Fruit fly (Drosophila melanogaster): ENCODE results near the gene SsRbeta.

Gene SsRbeta

dm6 chr3L:16145282-16145681, 15.9 kb downstream of the SsRbeta start:
- no peak for TF ChIP-seq usp (GFP tag; optimal IDR thresholded peaks at IDR 0.05)
- TF ChIP-seq CG8478 (optimal IDR thresholded peaks at IDR 0.05): no peak

dm6 chr3L:16145931-16146538, 16.6 kb downstream of the SsRbeta start:
- TF ChIP-seq usp (GFP tag; optimal IDR thresholded peaks at IDR 0.05): no peak
- TF ChIP-seq pan (optimal IDR thresholded peaks at IDR 0.05): no peak
- TF ChIP-seq psq (optimal IDR thresholded peaks at IDR 0.05): no peak
- no peak for TF ChIP-seq CG8478 (optimal IDR thresholded peaks at IDR 0.05)
- no peak for TF ChIP-seq Dll (optimal IDR thresholded peaks at IDR 0.05)
- TF ChIP-seq EcR (GFP tag; optimal IDR thresholded peaks at IDR 0.05): no peak

dm6 chr3L:16146539-16146934, 17.1 kb downstream of the SsRbeta start:
- TF ChIP-seq CG8478 (optimal IDR thresholded peaks at IDR 0.05) (no peak), Dll (optimal IDR thresholded peaks at IDR 0.05) (no peak), psq (optimal IDR thresholded peaks at IDR 0.05) (no peak), EcR (GFP tag; optimal IDR thresholded peaks at IDR 0.05) (no peak), usp (GFP tag; optimal IDR thresholded peaks at IDR 0.05) (no peak), pan (optimal IDR thresholded peaks at IDR 0.05) (no peak)

- no peak for TF ChIP-seq Dll (optimal IDR thresholded peaks at IDR 0.05)
- TF ChIP-seq pan (optimal IDR thresholded peaks at IDR 0.05): no peak
- no peak for TF ChIP-seq usp (GFP tag; optimal IDR thresholded peaks at IDR 0.05)
- TF ChIP-seq psq (optimal IDR thresholded peaks at IDR 0.05): no peak
- TF ChIP-seq CG8478 (optimal IDR thresholded peaks at IDR 0.05): no peak
- TF ChIP-seq EcR (GFP tag; optimal IDR thresholded peaks at IDR 0.05): no peak
Measured at dm6 chr3L:16147325-16147724, 17.9 kb downstream of the SsRbeta start.

- TF ChIP-seq Dll (optimal IDR thresholded peaks at IDR 0.05) (no peak), usp (GFP tag; optimal IDR thresholded peaks at IDR 0.05) (no peak), CG8478 (optimal IDR thresholded peaks at IDR 0.05) (no peak), EcR (GFP tag; optimal IDR thresholded peaks at IDR 0.05) (no peak)
Measured at dm6 chr3L:16147819-16148236, 18.4 kb downstream of the SsRbeta start.

dm6 chr3L:16149418-16150160, 20.2 kb downstream of the SsRbeta start:
- TF ChIP-seq psq (optimal IDR thresholded peaks at IDR 0.05) (no peak), CG8478 (optimal IDR thresholded peaks at IDR 0.05) (no peak), pan (optimal IDR thresholded peaks at IDR 0.05) (peak; percentile 76)

- no peak for TF ChIP-seq Dll (optimal IDR thresholded peaks at IDR 0.05)
- TF ChIP-seq psq (optimal IDR thresholded peaks at IDR 0.05): no peak
- no peak for TF ChIP-seq pan (optimal IDR thresholded peaks at IDR 0.05)
- no peak for TF ChIP-seq EcR (GFP tag; optimal IDR thresholded peaks at IDR 0.05)
- no peak for TF ChIP-seq CG8478 (optimal IDR thresholded peaks at IDR 0.05)
- no peak for TF ChIP-seq usp (GFP tag; optimal IDR thresholded peaks at IDR 0.05)
Measured at dm6 chr3L:16150161-16150538, 20.7 kb downstream of the SsRbeta start.

dm6 chr3L:16150850-16151515, 21.6 kb downstream of the SsRbeta start:
- TF ChIP-seq EcR (GFP tag; optimal IDR thresholded peaks at IDR 0.05): no peak
- peak; percentile 55 for TF ChIP-seq pan (optimal IDR thresholded peaks at IDR 0.05)

dm6 chr3L:16151742-16152141, 22.3 kb downstream of the SsRbeta start:
- no peak for TF ChIP-seq psq (optimal IDR thresholded peaks at IDR 0.05)
- TF ChIP-seq Dll (optimal IDR thresholded peaks at IDR 0.05): no peak
- no peak for TF ChIP-seq EcR (GFP tag; optimal IDR thresholded peaks at IDR 0.05)
- no peak for TF ChIP-seq CG8478 (optimal IDR thresholded peaks at IDR 0.05)
- no peak for TF ChIP-seq pan (optimal IDR thresholded peaks at IDR 0.05)
- TF ChIP-seq usp (GFP tag; optimal IDR thresholded peaks at IDR 0.05): no peak

- TF ChIP-seq CG8478 (optimal IDR thresholded peaks at IDR 0.05): no peak
- no peak for TF ChIP-seq psq (optimal IDR thresholded peaks at IDR 0.05)
- TF ChIP-seq EcR (GFP tag; optimal IDR thresholded peaks at IDR 0.05): no peak
- no peak for TF ChIP-seq usp (GFP tag; optimal IDR thresholded peaks at IDR 0.05)
- no peak for TF ChIP-seq pan (optimal IDR thresholded peaks at IDR 0.05)
- no peak for TF ChIP-seq Dll (optimal IDR thresholded peaks at IDR 0.05)
Measured at dm6 chr3L:16153089-16153488, 23.7 kb downstream of the SsRbeta start.

- TF ChIP-seq CG8478 (optimal IDR thresholded peaks at IDR 0.05) (no peak), EcR (GFP tag; optimal IDR thresholded peaks at IDR 0.05) (no peak), pan (optimal IDR thresholded peaks at IDR 0.05) (no peak), Dll (optimal IDR thresholded peaks at IDR 0.05) (no peak), psq (optimal IDR thresholded peaks at IDR 0.05) (no peak), usp (GFP tag; optimal IDR thresholded peaks at IDR 0.05) (no peak)
Measured at dm6 chr3L:16153650-16154049, 24.2 kb downstream of the SsRbeta start.

- TF ChIP-seq CG8478 (optimal IDR thresholded peaks at IDR 0.05) (no peak), EcR (GFP tag; optimal IDR thresholded peaks at IDR 0.05) (no peak), psq (optimal IDR thresholded peaks at IDR 0.05) (no peak), pan (optimal IDR thresholded peaks at IDR 0.05) (no peak)
Measured at dm6 chr3L:16155547-16155946, 26.1 kb downstream of the SsRbeta start.

- no peak for TF ChIP-seq pan (optimal IDR thresholded peaks at IDR 0.05)
- no peak for TF ChIP-seq usp (GFP tag; optimal IDR thresholded peaks at IDR 0.05)
- no peak for TF ChIP-seq Dll (optimal IDR thresholded peaks at IDR 0.05)
- no peak for TF ChIP-seq EcR (GFP tag; optimal IDR thresholded peaks at IDR 0.05)
- TF ChIP-seq CG8478 (optimal IDR thresholded peaks at IDR 0.05): no peak
- TF ChIP-seq psq (optimal IDR thresholded peaks at IDR 0.05): no peak
Measured at dm6 chr3L:16156788-16157208, 27.4 kb downstream of the SsRbeta start.

Measured in whole organism.